Fruit fly (Drosophila melanogaster) whole organism, embryonic: ENCODE results near the gene CG15027.

Experiments
- CG11696 ChIP-seq: fragments of 200-800 bp; sonication (Bioruptor generic); IDR thresholded peaks from 2 replicates; pipeline ENCODE4 v1.3.6; 2022; ENCODE audit warnings: missing biosample characterization, missing genetic modification characterization
- CG12391 ChIP-seq: fragments of 200-800 bp; sonication (Bioruptor generic); optimal IDR thresholded peaks from 3 replicates; lab custom pipeline; 2018; ENCODE audit warnings: missing biosample characterization, mild to moderate bottlenecking, missing genetic modification characterization, moderate library complexity
- CG18764 ChIP-seq: fragments of 200-800 bp; sonication (Bioruptor generic); optimal IDR thresholded peaks from 3 replicates; lab custom pipeline; 2016; ENCODE audit warnings: missing biosample characterization, missing genetic modification characterization
- CG32772 ChIP-seq: fragments of 200-800 bp; sonication (Bioruptor generic); IDR thresholded peaks from 2 replicates; pipeline ENCODE4 v1.3.6; 2022; ENCODE audit warnings: missing biosample characterization, missing genetic modification characterization
- insv ChIP-seq, 2 experiments: fragments of 200-800 bp; sonication (Bioruptor generic); optimal IDR thresholded peaks; 3 replicates each; lab custom pipeline; 2016 to 2018; ENCODE audit warnings: missing biosample characterization in 2 of 2, missing genetic modification characterization in 2 of 2
- nmo ChIP-seq: fragments of 200-800 bp; sonication (Bioruptor generic); optimal IDR thresholded peaks from 2 replicates; lab custom pipeline; 2018; ENCODE audit warnings: missing biosample characterization, mild to moderate bottlenecking, missing genetic modification characterization, moderate library complexity

DNA sequence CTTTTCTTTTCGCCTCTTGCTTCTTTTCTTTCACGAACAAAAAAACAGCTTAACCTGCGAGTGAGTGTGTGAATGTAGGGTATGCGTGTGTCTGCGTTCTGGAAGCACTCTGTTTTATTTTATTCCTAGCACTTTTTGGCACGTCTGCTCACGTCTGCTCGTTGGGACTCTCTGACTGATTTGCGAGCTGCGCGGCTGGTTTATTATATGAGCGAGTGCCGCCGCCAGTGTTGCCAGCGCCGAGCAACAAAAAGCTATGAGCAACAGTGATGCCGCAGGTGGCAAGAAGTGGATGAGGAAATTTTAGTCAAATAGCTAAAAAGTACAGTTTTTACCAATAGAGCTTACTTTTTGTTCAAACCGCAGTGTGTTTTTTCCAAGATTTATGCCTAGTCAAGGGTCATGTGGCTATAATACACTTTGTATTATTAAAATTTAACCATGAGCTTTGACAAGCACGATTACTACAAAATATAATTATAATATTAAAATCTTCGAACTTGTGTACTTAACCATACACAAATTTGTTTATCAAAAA lies 9.5 kb downstream of the CG15027 start, which contains the start of gene Lsd-2:
- TF ChIP-seq CG11696 (GFP tag; lab: Robert Waterston, UW) (no peak), CG18764 (GFP tag; lab: Kevin White, UChicago) (no peak), CG32772 (GFP tag; lab: Robert Waterston, UW) (0 out of 2 replicates have a peak, but pooled peaks have one; percentile 9), nmo (no peak), CG12391 (tag; lab: Kevin White, UChicago) (peak; percentile 16), insv (GFP tag; optimal IDR thresholded peaks at IDR 0.05; lab: Kevin White, UChicago) (no peak)
